Worm (Caenorhabditis elegans): Measurements from ENCODE around the gene alh-8.
"Not testable (repeated sequence)": the region's sequence is repeated elsewhere in the genome, so short reads cannot be mapped to it uniquely, and the experiment has no call there.

alh-8 gene

ce11 chrII:11694432-11694831 lies 34.4 kb upstream of the alh-8 start (continued):
- TF ChIP-seq Y116A8C.19 (tag; optimal IDR thresholded peaks at IDR 0.05; ENCODE audit: borderline replicate concordance), result no peak
- no peak for TF ChIP-seq alr-1 (tag; optimal IDR thresholded peaks at IDR 0.05; ENCODE audit: borderline replicate concordance)
- no peak for TF ChIP-seq unc-62 (GFP tag; optimal IDR thresholded peaks at IDR 0.05)
- no peak for TF ChIP-seq sptf-1 (tag; optimal IDR thresholded peaks at IDR 0.05)
- TF ChIP-seq egl-13 (tag; optimal IDR thresholded peaks at IDR 0.05), result no peak
- no peak for TF ChIP-seq hpl-2 (GFP tag; optimal IDR thresholded peaks at IDR 0.05)
- no peak for TF ChIP-seq hlh-17 (GFP tag; optimal IDR thresholded peaks at IDR 0.05; ENCODE audit: borderline replicate concordance)
- no peak for TF ChIP-seq ets-5 (GFP tag; IDR thresholded peaks at IDR 0.05)
- no peak for TF ChIP-seq nhr-28 (tag; optimal IDR thresholded peaks at IDR 0.05)
- no peak for TF ChIP-seq lin-14 (GFP tag; optimal IDR thresholded peaks at IDR 0.05)
- no peak for TF ChIP-seq unc-86 (tag; optimal IDR thresholded peaks at IDR 0.05)
- TF ChIP-seq ztf-4 (tag; optimal IDR thresholded peaks at IDR 0.05), result no peak
- TF ChIP-seq fkh-4 (tag; optimal IDR thresholded peaks at IDR 0.05; ENCODE audit: borderline replicate concordance), result no peak
- no peak for TF ChIP-seq nhr-237 (tag; optimal IDR thresholded peaks at IDR 0.05)
- no peak for TF ChIP-seq pqm-1 (tag; optimal IDR thresholded peaks at IDR 0.05)
- TF ChIP-seq tlp-1 (tag; optimal IDR thresholded peaks at IDR 0.05), result no peak
- no peak for TF ChIP-seq egl-27 (tag; optimal IDR thresholded peaks at IDR 0.05)
- no peak for TF ChIP-seq ceh-8 (GFP tag; optimal IDR thresholded peaks at IDR 0.05)
- peak; percentile 4 for TF ChIP-seq xbp-1 (tag; optimal IDR thresholded peaks at IDR 0.05)
- TF ChIP-seq ceh-82 (tag; optimal IDR thresholded peaks at IDR 0.05), result peak in 1 of 3 experiments; percentile 35
- no peak for TF ChIP-seq jun-1 (tag; optimal IDR thresholded peaks at IDR 0.05)
- no peak for TF ChIP-seq ces-1 (GFP tag; optimal IDR thresholded peaks at IDR 0.05)
- TF ChIP-seq lin-39 (tag; optimal IDR thresholded peaks at IDR 0.05), result no peak
- no peak for TF ChIP-seq grh-1 (GFP tag; IDR thresholded peaks at IDR 0.05)
- TF ChIP-seq fos-1 (tag; optimal IDR thresholded peaks at IDR 0.05), result no peak
- no peak for TF ChIP-seq fkh-10 (GFP tag; optimal IDR thresholded peaks at IDR 0.05)
- peak; percentile 3 for TF ChIP-seq C04F5.9 (tag; optimal IDR thresholded peaks at IDR 0.05)
- no peak for TF ChIP-seq nhr-12 (tag; optimal IDR thresholded peaks at IDR 0.05)
- TF ChIP-seq nhr-11 (tag; optimal IDR thresholded peaks at IDR 0.05), result no peak
- TF ChIP-seq aha-1 (tag; optimal IDR thresholded peaks at IDR 0.05), result no peak
- peak; percentile 58 for TF ChIP-seq nhr-20 (tag; optimal IDR thresholded peaks at IDR 0.05)
- no peak for TF ChIP-seq lin-15B (tag; optimal IDR thresholded peaks at IDR 0.05)
- TF ChIP-seq skn-1 (tag; optimal IDR thresholded peaks at IDR 0.05), result peak; percentile 42
- no peak for TF ChIP-seq nhr-84 (tag; optimal IDR thresholded peaks at IDR 0.05)
- no peak for TF ChIP-seq dsc-1 (tag; optimal IDR thresholded peaks at IDR 0.05)
- TF ChIP-seq ceh-63 (GFP tag; optimal IDR thresholded peaks at IDR 0.05), result no peak
- TF ChIP-seq mef-2 (tag; optimal IDR thresholded peaks at IDR 0.05), result no peak
- TF ChIP-seq lin-13 (GFP tag; optimal IDR thresholded peaks at IDR 0.05), result peak; percentile 27
- no peak for TF ChIP-seq mdl-1 (tag; optimal IDR thresholded peaks at IDR 0.05)

- TF ChIP-seq lin-35 (GFP tag; optimal IDR thresholded peaks at IDR 0.05), result peak in 1 of 2 experiments; percentile 23
- 0 out of 2 replicates have a peak, but pooled peaks have one; percentile 11 for TF ChIP-seq nhr-19 (GFP tag; conservative IDR thresholded peaks at IDR 0.05)
- TF ChIP-seq snu-23 (GFP tag; optimal IDR thresholded peaks at IDR 0.05), result peak; percentile 6
- TF ChIP-seq nhr-90 (tag; optimal IDR thresholded peaks at IDR 0.05; ENCODE audit: poor library complexity), result peak; percentile 10
- TF ChIP-seq lsy-2 (tag; optimal IDR thresholded peaks at IDR 0.05), result peak in 1 of 2 experiments; percentile 14
- TF ChIP-seq efl-1 (optimal IDR thresholded peaks at IDR 0.05), result not testable (repeated sequence)
- TF ChIP-seq efl-1 (GFP tag; optimal IDR thresholded peaks at IDR 0.05 in 1 of 2), result peak in 1 of 2 experiments; percentile 23
- peak; percentile 12 for TF ChIP-seq nhr-71 (tag; optimal IDR thresholded peaks at IDR 0.05)
These were observed 33.5 kb upstream of the alh-8 start, which contains the start of gene tars-1 for ce11 chrII:11695161-11695944. TSS of gene tars-1 (minus strand) at chrII:11695657.
